Fruit fly (Drosophila melanogaster): ENCODE data around the gene CG33679.

CG33679 gene

dm6 chr2L:15043718-15044117 lies 14.4 kb upstream of the CG33679 start:
- no peak for TF ChIP-seq CG15336 (GFP tag; IDR thresholded peaks at IDR 0.05)
- no peak for TF ChIP-seq Smox (GFP tag; optimal IDR thresholded peaks at IDR 0.05)
- no peak for TF ChIP-seq CG32006 (GFP tag; optimal IDR thresholded peaks at IDR 0.05)
- TF ChIP-seq net (GFP tag; optimal IDR thresholded peaks at IDR 0.05): no peak
- TF ChIP-seq CG10669 (GFP tag; optimal IDR thresholded peaks at IDR 0.05): no peak
- TF ChIP-seq CG11294 (GFP tag; IDR thresholded peaks at IDR 0.05): no peak
- no peak for TF ChIP-seq achi (GFP tag; optimal IDR thresholded peaks at IDR 0.05)
- TF ChIP-seq spab (GFP tag; optimal IDR thresholded peaks at IDR 0.05): no peak
- no peak for TF ChIP-seq Eip93F (GFP tag; optimal IDR thresholded peaks at IDR 0.05)

dm6 chr2L:15052805-15053388 lies 5.2 kb upstream of the CG33679 start:
- TF ChIP-seq CG8119 (GFP tag; IDR thresholded peaks at IDR 0.05): peak; percentile 31; the same call in 1 of the 3 replicates
- no peak for TF ChIP-seq acj6 (GFP tag; optimal IDR thresholded peaks at IDR 0.05)
- TF ChIP-seq lz (GFP tag; optimal IDR thresholded peaks at IDR 0.05): no peak
- no peak for TF ChIP-seq CG10669 (GFP tag; optimal IDR thresholded peaks at IDR 0.05)
- TF ChIP-seq eg (GFP tag; IDR thresholded peaks at IDR 0.05): no peak
- no peak for TF ChIP-seq CG11294 (GFP tag; IDR thresholded peaks at IDR 0.05)
- TF ChIP-seq topi (GFP tag; optimal IDR thresholded peaks at IDR 0.05): no peak
- no peak for TF ChIP-seq Smox (GFP tag; optimal IDR thresholded peaks at IDR 0.05)
- no peak for TF ChIP-seq Sox15 (GFP tag; optimal IDR thresholded peaks at IDR 0.05)
- TF ChIP-seq CG10631 (GFP tag; optimal IDR thresholded peaks at IDR 0.05): peak; percentile 49
- no peak for TF ChIP-seq CG31627 (GFP tag; optimal IDR thresholded peaks at IDR 0.05)
- no peak for TF ChIP-seq CG9139 (GFP tag; optimal IDR thresholded peaks at IDR 0.05)
- no peak for TF ChIP-seq fd85E (GFP tag; optimal IDR thresholded peaks at IDR 0.05)
- no peak for TF ChIP-seq CG8319 (GFP tag; optimal IDR thresholded peaks at IDR 0.05)
- TF ChIP-seq cyc (GFP tag; optimal IDR thresholded peaks at IDR 0.05): no peak
- no peak for TF ChIP-seq ss (GFP tag; optimal IDR thresholded peaks at IDR 0.05)
- no peak for TF ChIP-seq CG6163 (GFP tag; IDR thresholded peaks at IDR 0.05)
- TF ChIP-seq svp (GFP tag): no peak
- TF ChIP-seq CG32006 (GFP tag; optimal IDR thresholded peaks at IDR 0.05): no peak
- TF ChIP-seq fd59A (GFP tag; optimal IDR thresholded peaks at IDR 0.05): no peak
- TF ChIP-seq Lpt (GFP tag; optimal IDR thresholded peaks at IDR 0.05): peak; percentile 18
- no peak for TF ChIP-seq Hr39 (GFP tag; optimal IDR thresholded peaks at IDR 0.05)

- no peak for TF ChIP-seq CG32006 (GFP tag; optimal IDR thresholded peaks at IDR 0.05)
- no peak for TF ChIP-seq Gug (GFP tag; IDR thresholded peaks at IDR 0.05)
- TF ChIP-seq topi (GFP tag; optimal IDR thresholded peaks at IDR 0.05): no peak
- no peak for TF ChIP-seq ss (GFP tag; optimal IDR thresholded peaks at IDR 0.05)
- TF ChIP-seq CG8632 (GFP tag; optimal IDR thresholded peaks at IDR 0.05): no peak
- TF ChIP-seq CG8119 (GFP tag; IDR thresholded peaks at IDR 0.05): no peak
- no peak for TF ChIP-seq CG10631 (GFP tag; optimal IDR thresholded peaks at IDR 0.05)
- no peak for TF ChIP-seq dac (GFP tag; optimal IDR thresholded peaks at IDR 0.05)
- TF ChIP-seq Eip93F (GFP tag; optimal IDR thresholded peaks at IDR 0.05): no peak
These were observed 3.0 kb upstream of the CG33679 start for dm6 chr2L:15055105-15055504.

- TF ChIP-seq svp (GFP tag) (peak; percentile 88), CG34406 (GFP tag; optimal IDR thresholded peaks at IDR 0.05) (peak; percentile 86), topi (GFP tag; optimal IDR thresholded peaks at IDR 0.05) (peak; percentile 81), CG6808 (GFP tag; optimal IDR thresholded peaks at IDR 0.05) (peak; percentile 90), Hr39 (GFP tag; optimal IDR thresholded peaks at IDR 0.05) (peak; percentile 47), CG8319 (GFP tag; optimal IDR thresholded peaks at IDR 0.05) (peak; percentile 76), CG10631 (GFP tag; optimal IDR thresholded peaks at IDR 0.05) (peak; percentile 87), fd85E (GFP tag; optimal IDR thresholded peaks at IDR 0.05) (no peak), salr (GFP tag; optimal IDR thresholded peaks at IDR 0.05) (peak; percentile 28 to 92), CG6854 (GFP tag; optimal IDR thresholded peaks at IDR 0.05) (peak; percentile 67), Hr4 (GFP tag; optimal IDR thresholded peaks at IDR 0.05) (peak; percentile 83), vri (GFP tag; optimal IDR thresholded peaks at IDR 0.05) (peak; percentile 50), CG16779 (tag; optimal IDR thresholded peaks at IDR 0.05) (peak; percentile 62), Smox (GFP tag; optimal IDR thresholded peaks at IDR 0.05) (peak; percentile 79), Blimp-1 (GFP tag; optimal IDR thresholded peaks at IDR 0.05) (peak; percentile 76), Ets96B (tag; optimal IDR thresholded peaks at IDR 0.05) (peak; percentile 84), Sox14 (GFP tag; optimal IDR thresholded peaks at IDR 0.05) (peak; percentile 71), Gug (GFP tag; IDR thresholded peaks at IDR 0.05) (peak; percentile 80), CG3032 (tag; optimal IDR thresholded peaks at IDR 0.05) (peak; percentile 87), fkh (GFP tag; optimal IDR thresholded peaks at IDR 0.05) (peak; percentile 19), Ets21C (GFP tag; optimal IDR thresholded peaks at IDR 0.05) (peak; percentile 1)
These were observed 1.5 kb upstream of the CG33679 start for dm6 chr2L:15056359-15057220.
